Fruit fly (Drosophila melanogaster) S2 (cell line): ENCODE results near the gene Hsc70-1.

ENCODE experiments used
- CG8478 ChIP-seq: fragments of >200 bp; optimal IDR thresholded peaks from 2 replicates; lab custom pipeline; 2018
- CTCF ChIP-seq, 2 experiments: fragments of >200 bp; optimal IDR thresholded peaks; 2 replicates each; lab custom pipeline; 2018

DNA sequence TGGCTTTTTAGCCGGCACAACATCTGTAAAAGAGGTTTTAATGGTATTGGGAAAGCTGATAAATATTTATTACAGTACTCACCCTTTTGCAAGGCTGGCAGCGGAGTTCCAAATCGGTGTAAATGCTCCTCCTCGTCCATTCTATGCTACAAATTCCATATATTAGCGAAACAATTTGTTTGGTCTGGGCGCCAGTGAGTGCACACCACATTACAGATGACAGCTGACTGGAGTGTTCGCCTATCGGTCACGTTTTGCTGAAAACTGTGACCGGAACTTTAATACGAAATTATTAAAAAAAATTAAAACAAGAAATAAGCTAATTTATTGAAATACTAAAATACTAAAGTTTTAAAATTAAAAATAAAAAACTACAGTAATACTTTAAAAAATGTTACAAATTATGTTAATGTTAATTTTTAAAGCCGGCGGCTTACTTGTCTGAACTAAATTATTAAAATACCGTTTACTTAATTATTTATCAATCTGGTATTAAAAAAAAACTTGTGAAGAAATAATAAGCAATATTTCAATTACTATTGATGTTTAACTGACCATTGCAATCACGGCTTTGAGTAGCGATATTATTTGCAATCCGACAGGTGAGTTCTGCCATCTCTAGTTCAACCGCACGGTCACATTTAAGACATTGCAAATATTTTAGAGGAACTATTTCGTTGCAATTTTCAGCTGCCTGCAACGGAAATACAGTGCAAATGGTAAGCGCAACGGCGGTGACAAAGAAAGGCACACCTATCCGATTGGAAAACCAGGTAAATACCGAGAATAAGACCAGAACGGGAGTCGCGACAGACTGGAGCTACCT lies 44.9 kb upstream of the Hsc70-1 start, which contains the start of the genes CG8833 and DCTN1-p150:
- TF ChIP-seq CG8478 (no peak), CTCF (optimal IDR thresholded peaks at IDR 0.05; lab: Kevin White, UChicago) (no peak)
